Worm (Caenorhabditis elegans) whole organism, L2 larva: ENCODE measurements around the gene pdi-6.

ENCODE experiments used
- ama-1 ChIP-seq: fragments of 150-350 bp; optimal IDR thresholded peaks from 2 replicates; lab custom pipeline; 2018; ENCODE audit warnings: inconsistent platforms
- blmp-1 ChIP-seq: sonication (generic microtip); optimal IDR thresholded peaks from 2 replicates; lab custom pipeline; 2017; ENCODE audit warnings: missing genetic modification characterization, mild to moderate bottlenecking, missing compliant biosample characterization, antibody characterized with exemption, moderate library complexity; ENCODE audit not compliant: insufficient read depth
- ceh-16 ChIP-seq: fragments of 150-350 bp; optimal IDR thresholded peaks from 2 replicates; lab custom pipeline; 2014; ENCODE audit warnings: missing biosample characterization, missing genetic modification characterization
- nhr-11 ChIP-seq: fragments of 150-350 bp; optimal IDR thresholded peaks from 2 replicates; lab custom pipeline; 2014; ENCODE audit warnings: missing biosample characterization, missing genetic modification characterization
- nhr-12 ChIP-seq: fragments of 150-350 bp; optimal IDR thresholded peaks from 2 replicates; lab custom pipeline; 2014; ENCODE audit warnings: missing biosample characterization, missing genetic modification characterization
- nhr-21 ChIP-seq: fragments of 150-350 bp; optimal IDR thresholded peaks from 2 replicates; lab custom pipeline; 2014; ENCODE audit warnings: missing biosample characterization, missing genetic modification characterization
- nhr-77 ChIP-seq: fragments of 150-350 bp; optimal IDR thresholded peaks from 2 replicates; lab custom pipeline; 2014; ENCODE audit warnings: missing biosample characterization, missing genetic modification characterization
- skn-1 ChIP-seq: sonication (generic microtip); optimal IDR thresholded peaks from 2 replicates; lab custom pipeline; 2017; ENCODE audit warnings: missing biosample characterization, missing genetic modification characterization
- sma-9 ChIP-seq, 2 experiments: fragments of 150-350 bp in 1 of 2; sonication (generic microtip) in 1 of 2; optimal IDR thresholded peaks; 2 replicates each; lab custom pipeline; 2014 to 2016; ENCODE audit warnings: missing genetic modification characterization in 2 of 2, mild to moderate bottlenecking in 1 of 2, missing biosample characterization in 1 of 2, missing compliant biosample characterization in 1 of 2, missing genetic modification reagents in 1 of 2, moderate library complexity in 1 of 2
- unc-62 ChIP-seq: fragments of 150-350 bp; optimal IDR thresholded peaks from 2 replicates; lab custom pipeline; 2014; ENCODE audit warnings: missing biosample characterization, missing genetic modification reagents, missing genetic modification characterization
- ztf-11 ChIP-seq: sonication (generic microtip); optimal IDR thresholded peaks from 2 replicates; lab custom pipeline; 2017; ENCODE audit warnings: missing biosample characterization, missing genetic modification characterization

- TF ChIP-seq nhr-21 (tag; lab: Kevin White, UChicago) (no peak), blmp-1 (tag; lab: Kevin White, UChicago) (no peak), ztf-11 (tag; lab: Kevin White, UChicago) (no peak), sma-9 (GFP tag; optimal IDR thresholded peaks at IDR 0.05; lab: Kevin White, UChicago) (no peak), sma-9 (tag; optimal IDR thresholded peaks at IDR 0.05; lab: Kevin White, UChicago) (no peak), nhr-12 (tag; lab: Kevin White, UChicago) (no peak), unc-62 (GFP tag; lab: Kevin White, UChicago) (no peak), skn-1 (tag; lab: Kevin White, UChicago) (no peak), ama-1 (no peak), ceh-16 (no peak), nhr-11 (tag; lab: Kevin White, UChicago) (no peak), nhr-77 (tag; lab: Kevin White, UChicago) (no peak)
Measured at ce11 chrX:7075250-7075649, 6.9 kb upstream of the pdi-6 start, which contains the start of gene B0403.6.
